Worm (Caenorhabditis elegans) whole organism, L4 larva: ENCODE measurements around the gene ced-11.

Experiments
- dmd-6 ChIP-seq: fragments of 200-800 bp; sonication (Bioruptor generic); IDR thresholded peaks from 2 replicates; pipeline ENCODE4 v1.3.6; 2022; ENCODE audit warnings: missing genetic modification reagents, missing genetic modification characterization, missing compliant biosample characterization
- nhr-25 ChIP-seq: sonication (generic microtip); optimal IDR thresholded peaks from 2 replicates; lab custom pipeline; 2017; ENCODE audit warnings: missing genetic modification characterization, mild to moderate bottlenecking, missing compliant biosample characterization, antibody characterized with exemption, moderate library complexity, borderline replicate concordance; ENCODE audit not compliant: insufficient read depth
- pqm-1 ChIP-seq: sonication (generic microtip); optimal IDR thresholded peaks from 2 replicates; lab custom pipeline; 2017; ENCODE audit warnings: missing biosample characterization, missing genetic modification characterization
- unc-39 ChIP-seq: sonication (generic microtip); optimal IDR thresholded peaks from 2 replicates; lab custom pipeline; 2017; ENCODE audit warnings: missing biosample characterization, missing genetic modification characterization
- unc-62 ChIP-seq, 3 experiments: fragments of 150-350 bp in 1 of 3; sonication (generic microtip); optimal IDR thresholded peaks in 2 of 3; peaks in 1 of 3; 1 replicate in 1 of 3; 2 replicates in 2 of 3; lab custom pipeline; 2014 to 2017; ENCODE audit warnings: missing biosample characterization in 3 of 3, missing genetic modification characterization in 3 of 3, missing genetic modification reagents in 3 of 3, missing genotype in 1 of 3

ce11 chrIII:9071372-9071771 is 48.0 kb upstream of the ced-11 start, which contains the start of gene lin-12:
- TF ChIP-seq nhr-25 (no peak), unc-62 (GFP tag; optimal IDR thresholded peaks at IDR 0.05 in 1 of 2; lab: Kevin White, UChicago) (no peak), unc-62 (tag; optimal IDR thresholded peaks at IDR 0.05; lab: Kevin White, UChicago) (no peak), dmd-6 (no peak), unc-39 (tag; lab: Kevin White, UChicago) (no peak), pqm-1 (tag; lab: Kevin White, UChicago) (no peak)
